Worm (Caenorhabditis elegans) whole organism, midembryonic: ENCODE results near the gene slcr-46.3.

Experiments used
- cog-1 ChIP-seq: sonication (generic microtip); optimal IDR thresholded peaks from 2 replicates; lab custom pipeline; 2016; ENCODE audit warnings: missing genetic modification characterization, missing compliant biosample characterization
- flt-1 ChIP-seq: fragments of 200-800 bp; sonication (Bioruptor generic); IDR thresholded peaks from 2 replicates; pipeline ENCODE4 v1.3.6; 2022; ENCODE audit warnings: missing genetic modification characterization, missing compliant biosample characterization
- med-1 ChIP-seq: sonication (generic microtip); optimal IDR thresholded peaks from 2 replicates; lab custom pipeline; 2017; ENCODE audit warnings: missing genetic modification characterization, mild to moderate bottlenecking, missing compliant biosample characterization, antibody characterized with exemption, missing genetic modification reagents; ENCODE audit not compliant: insufficient read depth
- ref-1 ChIP-seq: fragments of 200-800 bp; sonication (Bioruptor generic); conservative IDR thresholded peaks from 2 replicates; pipeline ENCODE4 v1.3.6; 2022; ENCODE audit warnings: missing genetic modification reagents, missing genetic modification characterization, missing compliant biosample characterization
- tab-1 ChIP-seq: fragments of 200-800 bp; sonication (Bioruptor generic); IDR thresholded peaks from 2 replicates; pipeline ENCODE4 v1.3.6; 2022; ENCODE audit warnings: missing genetic modification characterization, missing compliant biosample characterization
- ztf-29 ChIP-seq: fragments of 200-800 bp; sonication (Bioruptor generic); IDR thresholded peaks from 2 replicates; pipeline ENCODE4 v1.3.6; 2022; ENCODE audit warnings: missing genetic modification reagents, missing genetic modification characterization, missing compliant biosample characterization

DNA sequence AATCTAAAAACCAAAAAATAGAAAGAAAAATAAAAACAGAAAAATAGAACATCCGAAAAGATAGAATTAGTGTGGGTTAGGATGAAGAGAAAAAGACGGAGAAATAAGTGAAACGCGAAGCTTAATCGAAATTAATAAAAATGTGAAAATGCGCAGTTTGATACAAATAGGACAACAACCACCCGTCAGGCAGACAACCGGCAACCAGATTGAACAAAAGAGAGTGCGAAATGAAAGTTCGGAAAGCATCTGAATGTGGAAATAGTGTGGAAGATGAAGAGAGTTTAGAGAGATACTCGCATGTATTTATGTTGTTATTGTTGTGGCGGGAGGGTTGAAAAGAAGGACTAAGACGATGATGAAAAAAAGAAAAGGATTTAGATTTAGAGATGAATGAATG, 34.5 kb upstream of the slcr-46.3 start:
- no peak for TF ChIP-seq tab-1
- no peak for TF ChIP-seq ztf-29
- no peak for TF ChIP-seq ref-1 (GFP tag; lab: Robert Waterston, UW)
- no peak for TF ChIP-seq flt-1
- TF ChIP-seq cog-1 (tag; lab: Kevin White, UChicago), result no peak
- no peak for TF ChIP-seq med-1 (GFP tag; lab: Kevin White, UChicago)
